Fruit fly (Drosophila melanogaster) whole organism, embryonic: ENCODE results near the gene CG43675.

Source experiments
- Atf-2 ChIP-seq: fragments of 200-800 bp; sonication (Bioruptor generic); optimal IDR thresholded peaks from 2 replicates; lab custom pipeline; 2016; ENCODE audit warnings: missing biosample characterization, missing genetic modification characterization
- Atf3 ChIP-seq: fragments of 200-800 bp; sonication (Bioruptor generic); optimal IDR thresholded peaks from 3 replicates; lab custom pipeline; 2016; ENCODE audit warnings: missing biosample characterization, missing genetic modification characterization
- BEAF-32 ChIP-seq: fragments of 200-800 bp; sonication (Bioruptor generic); optimal IDR thresholded peaks from 3 replicates; lab custom pipeline; 2017; ENCODE audit warnings: missing biosample characterization, missing genetic modification characterization, mild to moderate bottlenecking, moderate library complexity, missing genetic modification reagents
- Bgb ChIP-seq: fragments of 200-800 bp; sonication (Bioruptor generic); IDR thresholded peaks from 2 replicates; pipeline ENCODE4 v1.3.6; 2022; ENCODE audit warnings: missing biosample characterization, missing genetic modification characterization; ENCODE audit not compliant: partially characterized antibody
- BtbVII ChIP-seq: fragments of 200-800 bp; sonication (Bioruptor generic); optimal IDR thresholded peaks from 3 replicates; lab custom pipeline; 2017; ENCODE audit warnings: missing biosample characterization, mild to moderate bottlenecking, missing genetic modification characterization
- CG11093 ChIP-seq: fragments of 200-800 bp; sonication (Bioruptor generic); IDR thresholded peaks from 3 replicates; pipeline ENCODE4 v1.3.6; 2022; ENCODE audit warnings: missing biosample characterization, missing genetic modification characterization
- CG11504 ChIP-seq: fragments of 200-800 bp; sonication (Bioruptor generic); optimal IDR thresholded peaks from 3 replicates; lab custom pipeline; 2019; ENCODE audit warnings: missing biosample characterization, mild to moderate bottlenecking, missing genetic modification characterization, moderate library complexity
- CG12942 ChIP-seq: fragments of 200-800 bp; sonication (Bioruptor generic); optimal IDR thresholded peaks from 3 replicates; lab custom pipeline; 2016; ENCODE audit warnings: missing biosample characterization, missing genetic modification characterization
- CG13894 ChIP-seq: fragments of 200-800 bp; sonication (Bioruptor generic); optimal IDR thresholded peaks from 3 replicates; lab custom pipeline; 2018; ENCODE audit warnings: missing biosample characterization, mild to moderate bottlenecking, missing genetic modification characterization, moderate library complexity
- CG17829 ChIP-seq: fragments of 200-800 bp; optimal IDR thresholded peaks from 2 replicates; lab custom pipeline; 2019; ENCODE audit warnings: missing biosample characterization, mild to moderate bottlenecking, missing genetic modification characterization, moderate library complexity
- CG30403 ChIP-seq: fragments of 200-800 bp; sonication (Bioruptor generic); optimal IDR thresholded peaks from 3 replicates; lab custom pipeline; 2016; ENCODE audit warnings: missing biosample characterization, missing genetic modification characterization
- CG31388 ChIP-seq: fragments of 200-800 bp; sonication (Bioruptor generic); optimal IDR thresholded peaks from 2 replicates; lab custom pipeline; 2016; ENCODE audit warnings: missing biosample characterization, missing genetic modification characterization
- CG34376 ChIP-seq: fragments of 200-800 bp; sonication (Bioruptor generic); optimal IDR thresholded peaks from 2 replicates; lab custom pipeline; 2018; ENCODE audit warnings: missing biosample characterization, mild to moderate bottlenecking, missing genetic modification characterization
- CG4617 ChIP-seq: fragments of 200-800 bp; sonication (Bioruptor generic); optimal IDR thresholded peaks from 3 replicates; lab custom pipeline; 2016; ENCODE audit warnings: missing biosample characterization, missing genetic modification characterization, borderline replicate concordance
- CG5180 ChIP-seq: fragments of 200-800 bp; sonication (Bioruptor generic); optimal IDR thresholded peaks from 3 replicates; lab custom pipeline; 2017; ENCODE audit warnings: missing biosample characterization, missing genetic modification characterization, mild to moderate bottlenecking, moderate library complexity, missing genetic modification reagents
- CG5953 ChIP-seq: fragments of 200-800 bp; sonication (Bioruptor generic); IDR thresholded peaks from 2 replicates; pipeline ENCODE4 v1.3.6; 2022; ENCODE audit warnings: missing biosample characterization, missing genetic modification characterization
- CG7357 ChIP-seq: fragments of 200-800 bp; sonication (Bioruptor generic); IDR thresholded peaks from 3 replicates; pipeline ENCODE4 v1.3.6; 2022; ENCODE audit warnings: missing biosample characterization, missing genetic modification characterization
- CG7556 ChIP-seq: fragments of 200-800 bp; sonication (Bioruptor generic); optimal IDR thresholded peaks from 2 replicates; lab custom pipeline; 2017; ENCODE audit warnings: missing biosample characterization, mild to moderate bottlenecking, missing genetic modification characterization
- CG8944 ChIP-seq: fragments of 200-800 bp; sonication (Bioruptor generic); optimal IDR thresholded peaks from 3 replicates; lab custom pipeline; 2016; ENCODE audit warnings: missing biosample characterization, missing genetic modification characterization
- CHES-1-like ChIP-seq: fragments of 200-800 bp; sonication (Bioruptor generic); optimal IDR thresholded peaks from 2 replicates; lab custom pipeline; 2016; ENCODE audit warnings: missing biosample characterization, missing genetic modification characterization
- D19A ChIP-seq: fragments of 200-800 bp; optimal IDR thresholded peaks from 3 replicates; lab custom pipeline; 2019; ENCODE audit warnings: missing biosample characterization, mild to moderate bottlenecking, missing genetic modification characterization, moderate library complexity
- Doc2 ChIP-seq: fragments of 200-800 bp; sonication (Bioruptor generic); IDR thresholded peaks from 2 replicates; pipeline ENCODE4 v1.3.6; 2022; ENCODE audit warnings: missing biosample characterization, missing genetic modification characterization
- E2f2 ChIP-seq: fragments of 200-800 bp; sonication (Bioruptor generic); IDR thresholded peaks from 2 replicates; pipeline ENCODE4 v1.3.6; 2022; ENCODE audit warnings: missing biosample characterization, missing genetic modification characterization
- Ets65A ChIP-seq: fragments of 200-800 bp; sonication (Bioruptor generic); peaks from one replicate; lab custom pipeline; 2016; ENCODE audit warnings: missing biosample characterization, missing genetic modification characterization
- Hand ChIP-seq: fragments of 200-800 bp; sonication (Bioruptor generic); optimal IDR thresholded peaks from 2 replicates; lab custom pipeline; 2017; ENCODE audit warnings: mild to moderate bottlenecking, missing biosample characterization, missing genetic modification reagents, missing genetic modification characterization
- Hr3 ChIP-seq: fragments of 200-800 bp; sonication (Bioruptor generic); optimal IDR thresholded peaks from 3 replicates; lab custom pipeline; 2016; ENCODE audit warnings: missing biosample characterization, missing genetic modification characterization
- Lhr ChIP-seq: fragments of 200-800 bp; sonication (Bioruptor generic); optimal IDR thresholded peaks from 3 replicates; lab custom pipeline; 2017; ENCODE audit warnings: mild to moderate bottlenecking, missing biosample characterization, missing genetic modification reagents, missing genetic modification characterization
- MTF-1 ChIP-seq: fragments of 200-800 bp; sonication (Bioruptor generic); optimal IDR thresholded peaks from 2 replicates; lab custom pipeline; 2018; ENCODE audit warnings: missing biosample characterization, mild to moderate bottlenecking, missing genetic modification characterization, borderline replicate concordance
- Mrtf ChIP-seq: fragments of 200-800 bp; sonication (Bioruptor generic); IDR thresholded peaks from 3 replicates; pipeline ENCODE4 v1.3.6; 2022; ENCODE audit warnings: missing biosample characterization, missing genetic modification characterization
- NfI ChIP-seq: fragments of 200-800 bp; sonication (Bioruptor generic); optimal IDR thresholded peaks from 3 replicates; lab custom pipeline; 2018; ENCODE audit warnings: missing biosample characterization, mild to moderate bottlenecking, missing genetic modification characterization, moderate library complexity
- Sry-β ChIP-seq: fragments of 200-800 bp; sonication (Bioruptor generic); optimal IDR thresholded peaks from 2 replicates; lab custom pipeline; 2018; ENCODE audit warnings: missing biosample characterization, mild to moderate bottlenecking, missing genetic modification characterization, moderate library complexity
- az2 ChIP-seq: fragments of 200-800 bp; sonication (Bioruptor generic); optimal IDR thresholded peaks from 3 replicates; lab custom pipeline; 2016; ENCODE audit warnings: missing biosample characterization, missing genetic modification characterization
- bab2 ChIP-seq: fragments of 200-800 bp; sonication (Bioruptor generic); optimal IDR thresholded peaks from 2 replicates; lab custom pipeline; 2016; ENCODE audit warnings: missing biosample characterization, missing genetic modification characterization
- ewg ChIP-seq: fragments of 200-800 bp; sonication (Bioruptor generic); optimal IDR thresholded peaks from 3 replicates; lab custom pipeline; 2017; ENCODE audit warnings: mild to moderate bottlenecking, missing biosample characterization, missing genetic modification reagents, missing genetic modification characterization
- eyg ChIP-seq: fragments of 200-800 bp; sonication (Bioruptor generic); optimal IDR thresholded peaks from 3 replicates; lab custom pipeline; 2016; ENCODE audit warnings: missing biosample characterization, missing genetic modification characterization
- gcm ChIP-seq: fragments of 200-800 bp; sonication (Bioruptor generic); optimal IDR thresholded peaks from 2 replicates; lab custom pipeline; 2019; ENCODE audit warnings: missing biosample characterization, mild to moderate bottlenecking, missing genetic modification characterization, moderate library complexity
- grau ChIP-seq: fragments of 200-800 bp; optimal IDR thresholded peaks from 3 replicates; lab custom pipeline; 2019; ENCODE audit warnings: missing biosample characterization, mild to moderate bottlenecking, missing genetic modification characterization, moderate library complexity
- gro ChIP-seq: fragments of 200-800 bp; sonication (Bioruptor generic); optimal IDR thresholded peaks from 2 replicates; lab custom pipeline; 2016; ENCODE audit warnings: missing biosample characterization, missing genetic modification characterization
- gt ChIP-seq: fragments of 200-800 bp; sonication (Bioruptor generic); IDR thresholded peaks from 2 replicates; pipeline ENCODE4 v1.3.6; 2022; ENCODE audit warnings: missing biosample characterization, missing genetic modification characterization
- jigr1 ChIP-seq: fragments of 200-800 bp; sonication (Bioruptor generic); IDR thresholded peaks from 3 replicates; pipeline ENCODE4 v1.3.6; 2022; ENCODE audit warnings: missing biosample characterization, missing genetic modification characterization
- jumu ChIP-seq: fragments of 200-800 bp; sonication (Bioruptor generic); optimal IDR thresholded peaks from 3 replicates; lab custom pipeline; 2016; ENCODE audit warnings: missing biosample characterization, missing genetic modification characterization
- lab ChIP-seq: fragments of 200-800 bp; sonication (Bioruptor generic); optimal IDR thresholded peaks from 3 replicates; lab custom pipeline; 2017; ENCODE audit warnings: missing biosample characterization, missing genetic modification characterization, mild to moderate bottlenecking, moderate library complexity, missing genetic modification reagents
- nau ChIP-seq: fragments of 200-800 bp; sonication (Bioruptor generic); optimal IDR thresholded peaks from 3 replicates; lab custom pipeline; 2017; ENCODE audit warnings: missing biosample characterization, mild to moderate bottlenecking, missing genetic modification characterization, missing genetic modification reagents
- nom ChIP-seq: fragments of 200-800 bp; sonication (Bioruptor generic); optimal IDR thresholded peaks from 2 replicates; lab custom pipeline; 2017; ENCODE audit warnings: missing biosample characterization, missing genetic modification characterization, mild to moderate bottlenecking, moderate library complexity, missing genetic modification reagents
- schlank ChIP-seq: fragments of 200-800 bp; sonication (Bioruptor generic); optimal IDR thresholded peaks from 2 replicates; lab custom pipeline; 2018; ENCODE audit warnings: missing biosample characterization, mild to moderate bottlenecking, missing genetic modification characterization
- tgo ChIP-seq: fragments of 200-800 bp; sonication (Bioruptor generic); IDR thresholded peaks from 3 replicates; pipeline ENCODE4 v1.3.6; 2022; ENCODE audit warnings: missing biosample characterization, missing genetic modification characterization
- tio ChIP-seq: fragments of 200-800 bp; sonication (Bioruptor generic); optimal IDR thresholded peaks from 2 replicates; lab custom pipeline; 2017; ENCODE audit warnings: missing biosample characterization, missing genetic modification characterization, inconsistent platforms
- tx ChIP-seq: fragments of 200-800 bp; sonication (Bioruptor generic); optimal IDR thresholded peaks from 2 replicates; lab custom pipeline; 2016; ENCODE audit warnings: missing biosample characterization, missing genetic modification characterization
- unpg ChIP-seq: fragments of 200-800 bp; sonication (Bioruptor generic); optimal IDR thresholded peaks from 3 replicates; lab custom pipeline; 2018; ENCODE audit warnings: missing biosample characterization, mild to moderate bottlenecking, missing genetic modification characterization, moderate library complexity
- zfh2 ChIP-seq: fragments of 200-800 bp; sonication (Bioruptor generic); optimal IDR thresholded peaks from 2 replicates; lab custom pipeline; 2016; ENCODE audit warnings: missing biosample characterization, missing genetic modification characterization

The CG43675 gene

dm6 chr3R:9353276-9353652 lies 2.0 kb upstream of the CG43675 start (continued):
- TF ChIP-seq jigr1, result no peak
- TF ChIP-seq az2, result peak; percentile 87
- TF ChIP-seq jumu, result peak; percentile 17
- no peak for TF ChIP-seq gt (GFP tag; lab: Robert Waterston, UW)
- peak; percentile 59 for TF ChIP-seq ewg
- TF ChIP-seq Hand (GFP tag; lab: Kevin White, UChicago), result peak; percentile 55
- no peak for TF ChIP-seq Bgb (GFP tag; lab: Robert Waterston, UW)
- TF ChIP-seq CG11504 (tag; lab: Kevin White, UChicago), result peak; percentile 88
- TF ChIP-seq grau (tag; lab: Kevin White, UChicago), result peak; percentile 89
- TF ChIP-seq Atf-2 (GFP tag; lab: Kevin White, UChicago), result peak; percentile 49
- TF ChIP-seq CG5180, result peak; percentile 64
- TF ChIP-seq CG7357, result peak; percentile 79
- peak; percentile 23 for TF ChIP-seq CG13894
- no peak for TF ChIP-seq CG34376
- no peak for TF ChIP-seq tgo (GFP tag; lab: Robert Waterston, UW)
- TF ChIP-seq CHES-1-like (GFP tag; lab: Kevin White, UChicago), result peak; percentile 1
- peak; percentile 78 for TF ChIP-seq CG12942 (GFP tag; lab: Kevin White, UChicago)
- TF ChIP-seq BtbVII (GFP tag; lab: Kevin White, UChicago), result peak; percentile 89
- TF ChIP-seq tx (GFP tag; lab: Kevin White, UChicago), result peak; percentile 22
- no peak for TF ChIP-seq CG5953 (GFP tag; lab: Robert Waterston, UW)
- peak; percentile 85 for TF ChIP-seq tio (GFP tag; lab: Kevin White, UChicago)
- TF ChIP-seq Mrtf (GFP tag; lab: Robert Waterston, UW), result no peak
- TF ChIP-seq nau (GFP tag; lab: Kevin White, UChicago), result peak; percentile 73
- no peak for TF ChIP-seq Sry-β (GFP tag; lab: Kevin White, UChicago)
- peak; percentile 44 for TF ChIP-seq schlank (tag; lab: Kevin White, UChicago)
- TF ChIP-seq E2f2 (GFP tag; lab: Robert Waterston, UW), result no peak
- TF ChIP-seq gro (GFP tag; lab: Kevin White, UChicago), result no peak
- peak; percentile 56 for TF ChIP-seq nom
- peak; percentile 91 for TF ChIP-seq Ets65A (GFP tag; lab: Kevin White, UChicago)
- peak; percentile 64; the same call in 2 of the 3 replicates for TF ChIP-seq CG11093 (GFP tag; lab: Robert Waterston, UW)
- peak; percentile 90 for TF ChIP-seq D19A (tag; lab: Kevin White, UChicago)
- TF ChIP-seq Doc2, result no peak
- TF ChIP-seq unpg, result peak; percentile 91
- TF ChIP-seq MTF-1, result peak; percentile 52
- TF ChIP-seq BEAF-32, result no peak
- peak; percentile 42 for TF ChIP-seq bab2 (GFP tag; lab: Kevin White, UChicago)
- peak; percentile 1 for TF ChIP-seq zfh2
- no peak for TF ChIP-seq CG8944
- peak; percentile 84 for TF ChIP-seq Hr3 (GFP tag; lab: Kevin White, UChicago)
- TF ChIP-seq eyg (GFP tag; lab: Kevin White, UChicago), result no peak
- peak; percentile 94 for TF ChIP-seq CG7556 (GFP tag; lab: Kevin White, UChicago)
- TF ChIP-seq lab (GFP tag; lab: Kevin White, UChicago), result peak; percentile 91
- TF ChIP-seq gcm (GFP tag; lab: Kevin White, UChicago), result peak; percentile 89
- TF ChIP-seq NfI (GFP tag; lab: Kevin White, UChicago), result peak; percentile 83
- peak; percentile 59 for TF ChIP-seq CG4617 (GFP tag; lab: Kevin White, UChicago)
- no peak for TF ChIP-seq Atf3 (GFP tag; lab: Kevin White, UChicago)
- no peak for TF ChIP-seq Lhr (GFP tag; lab: Kevin White, UChicago)
- peak; percentile 92 for TF ChIP-seq CG30403
- peak; percentile 93 for TF ChIP-seq CG17829 (tag; lab: Kevin White, UChicago)
- peak; percentile 44 for TF ChIP-seq CG31388 (GFP tag; lab: Kevin White, UChicago)
